Fruit fly (Drosophila melanogaster): ENCODE results near the gene cal1.

dm6 chr3R:17126838-17127237 is 38.8 kb downstream of the cal1 start, which contains the start of the genes CG17477 and CG31269:
- TF ChIP-seq fkh (GFP tag; optimal IDR thresholded peaks at IDR 0.05): no peak
- TF ChIP-seq lz (GFP tag; optimal IDR thresholded peaks at IDR 0.05): no peak
- no peak for TF ChIP-seq topi (GFP tag; optimal IDR thresholded peaks at IDR 0.05)
- TF ChIP-seq Eip93F (GFP tag; optimal IDR thresholded peaks at IDR 0.05): no peak
- no peak for TF ChIP-seq CG34406 (GFP tag; optimal IDR thresholded peaks at IDR 0.05)
- TF ChIP-seq Lpt (GFP tag; optimal IDR thresholded peaks at IDR 0.05): no peak
- TF ChIP-seq CG32006 (GFP tag; optimal IDR thresholded peaks at IDR 0.05): no peak
- TF ChIP-seq Sox102F (GFP tag; optimal IDR thresholded peaks at IDR 0.05): no peak

Measured in whole organism, prepupa.